Worm (Caenorhabditis elegans): Measurements from ENCODE around the gene hadb-1.

- TF ChIP-seq C34B4.2 (tag; optimal IDR thresholded peaks at IDR 0.05) = no peak
- TF ChIP-seq unc-130 (tag; optimal IDR thresholded peaks at IDR 0.05) = no peak
- no peak for TF ChIP-seq ces-1 (GFP tag; optimal IDR thresholded peaks at IDR 0.05)
- TF ChIP-seq nhr-76 (tag; optimal IDR thresholded peaks at IDR 0.05) = no peak
- TF ChIP-seq nhr-71 (tag; optimal IDR thresholded peaks at IDR 0.05) = no peak
- TF ChIP-seq snpc-4 (tag; optimal IDR thresholded peaks at IDR 0.05) = no peak
- no peak for TF ChIP-seq ama-1 (optimal IDR thresholded peaks at IDR 0.05)
Observed at ce11 chrIII:8657676-8658366, 30.5 kb downstream of the hadb-1 start.

Measured in whole organism, L1 larva.